2 worm cellular contexts compared by ENCODE assay signal in genomic region chrIII:4785131-4785530, ce11.
TF ChIP-seq lines count a peak whose summit lies in the region.

Gene enu-3.2, minus strand, starts transcription at chrIII:4785235.

TF ChIP-seq in whole organism, L4 larva, 104 proteins besides CTCF, POLR2A, EP300 and RAD21:
- TF ChIP-seq unc-130 (GFP tag; optimal IDR thresholded peaks at IDR 0.05; lab: Kevin White, UChicago) (peak; percentile 23), arid-1 (GFP tag; conservative IDR thresholded peaks at IDR 0.05; lab: Robert Waterston, UW) (0 out of 2 replicates have a peak, but pooled peaks have one; percentile 8), lin-38 (GFP tag; IDR thresholded peaks at IDR 0.05; lab: Robert Waterston, UW) (peak; percentile 19; the same call in 1 of the 2 replicates)

TF ChIP-seq in whole organism, young adult, 124 proteins besides CTCF, POLR2A, EP300 and RAD21:
- TF ChIP-seq pbrm-1 (GFP tag; IDR thresholded peaks at IDR 0.05; lab: Robert Waterston, UW) (peak; percentile 70), ceh-91 (GFP tag; IDR thresholded peaks at IDR 0.05; lab: Robert Waterston, UW) (peak; percentile 27; the same call in 1 of the 2 replicates), madf-6 (GFP tag; IDR thresholded peaks at IDR 0.05; lab: Robert Waterston, UW) (peak; percentile 49; the same call in 1 of the 2 replicates), Y53G8AR.9 (GFP tag; conservative IDR thresholded peaks at IDR 0.05; lab: Robert Waterston, UW) (0 out of 2 replicates have a peak, but pooled peaks have one; percentile 9), ceh-100 (GFP tag; IDR thresholded peaks at IDR 0.05; lab: Robert Waterston, UW) (peak; percentile 20; the same call in 1 of the 2 replicates), D2030.7 (GFP tag; IDR thresholded peaks at IDR 0.05; lab: Robert Waterston, UW) (peak; percentile 55), madf-8 (GFP tag; conservative IDR thresholded peaks at IDR 0.05; lab: Robert Waterston, UW) (peak; percentile 33; the same call in 1 of the 2 replicates), F33H1.4 (GFP tag; IDR thresholded peaks at IDR 0.05; lab: Robert Waterston, UW) (peak; percentile 64), xnd-1 (tag; optimal IDR thresholded peaks at IDR 0.05; lab: Kevin White, UChicago) (peak; percentile 40), aptf-2 (GFP tag; conservative IDR thresholded peaks at IDR 0.05; lab: Robert Waterston, UW) (0 out of 2 replicates have a peak, but pooled peaks have one; percentile 33), hmg-1.2 (GFP tag; IDR thresholded peaks at IDR 0.05; lab: Robert Waterston, UW) (peak; percentile 26; the same call in 1 of the 2 replicates), rcor-1 (GFP tag; IDR thresholded peaks at IDR 0.05; lab: Robert Waterston, UW) (peak; percentile 35; the same call in 1 of the 2 replicates), mcd-1 (GFP tag; IDR thresholded peaks at IDR 0.05; lab: Robert Waterston, UW) (peak; percentile 53)
